Worm (Caenorhabditis elegans) whole organism, early embryonic: Measurements from ENCODE around the gene pfs-2.

Experiments used
- B0310.2 ChIP-seq: sonication (generic microtip); optimal IDR thresholded peaks from 2 replicates; lab custom pipeline; 2016; ENCODE audit warnings: mild to moderate bottlenecking, missing genetic modification characterization, missing compliant biosample characterization
- F13C5.2 ChIP-seq: sonication (generic microtip); optimal IDR thresholded peaks from 2 replicates; lab custom pipeline; 2017; ENCODE audit warnings: mild to moderate bottlenecking, missing genetic modification characterization, inconsistent platforms, missing compliant biosample characterization
- aly-1 ChIP-seq: sonication (generic microtip); optimal IDR thresholded peaks from 2 replicates; lab custom pipeline; 2016; ENCODE audit warnings: missing genetic modification characterization, missing compliant biosample characterization
- ama-1 ChIP-seq: fragments of 150-350 bp; optimal IDR thresholded peaks from 2 replicates; lab custom pipeline; 2014
- ceh-13 ChIP-seq: fragments of 200-800 bp; sonication (Bioruptor generic); optimal IDR thresholded peaks from 2 replicates; lab custom pipeline; 2018; ENCODE audit warnings: mild to moderate bottlenecking, missing genetic modification characterization, missing compliant biosample characterization
- ceh-36 ChIP-seq: sonication (generic microtip); optimal IDR thresholded peaks from 2 replicates; lab custom pipeline; 2016; ENCODE audit warnings: missing genetic modification characterization, inconsistent platforms, missing compliant biosample characterization
- ets-7 ChIP-seq: sonication (generic microtip); optimal IDR thresholded peaks from 2 replicates; lab custom pipeline; 2016; ENCODE audit warnings: missing genotype, missing genetic modification characterization, missing compliant biosample characterization
- flt-1 ChIP-seq: fragments of 200-800 bp; sonication (Bioruptor generic); IDR thresholded peaks from 2 replicates; pipeline ENCODE4 v1.3.6; 2022; ENCODE audit warnings: missing genetic modification characterization, missing compliant biosample characterization
- hmbx-1 ChIP-seq: sonication (generic microtip); optimal IDR thresholded peaks from 2 replicates; lab custom pipeline; 2016; ENCODE audit warnings: mild to moderate bottlenecking, missing genetic modification characterization, missing compliant biosample characterization
- hmg-4 ChIP-seq: fragments of 200-800 bp; sonication (Bioruptor generic); optimal IDR thresholded peaks from 2 replicates; lab custom pipeline; 2018; ENCODE audit warnings: mild to moderate bottlenecking, missing genetic modification characterization, missing compliant biosample characterization
- hnd-1 ChIP-seq: sonication (generic microtip); optimal IDR thresholded peaks from 2 replicates; lab custom pipeline; 2016; ENCODE audit warnings: missing genetic modification characterization, missing compliant biosample characterization
- pes-1 ChIP-seq: fragments of 200-800 bp; sonication (Bioruptor generic); IDR thresholded peaks from 2 replicates; pipeline ENCODE4 v1.3.6; 2022; ENCODE audit warnings: missing genetic modification reagents, missing genetic modification characterization, missing compliant biosample characterization
- scrt-1 ChIP-seq: fragments of 200-800 bp; sonication (Bioruptor generic); IDR thresholded peaks from 2 replicates; pipeline ENCODE4 v1.3.6; 2022; ENCODE audit warnings: missing genetic modification characterization, missing compliant biosample characterization
- sea-1 ChIP-seq: fragments of 200-800 bp; sonication (Bioruptor generic); conservative IDR thresholded peaks from 2 replicates; pipeline ENCODE4 v1.3.6; 2022; ENCODE audit warnings: missing genetic modification characterization, missing compliant biosample characterization
- tbx-11 ChIP-seq: fragments of 200-800 bp; sonication (Bioruptor generic); IDR thresholded peaks from 2 replicates; pipeline ENCODE4 v1.3.6; 2022; ENCODE audit warnings: missing genetic modification characterization, missing compliant biosample characterization
- tbx-37 ChIP-seq: fragments of 200-800 bp; sonication (Bioruptor generic); conservative IDR thresholded peaks from 2 replicates; pipeline ENCODE4 v1.3.6; 2022; ENCODE audit warnings: missing genetic modification reagents, missing genetic modification characterization, missing compliant biosample characterization
- tra-4 ChIP-seq: sonication (generic microtip); optimal IDR thresholded peaks from 2 replicates; lab custom pipeline; 2017; ENCODE audit warnings: missing genetic modification characterization, missing compliant biosample characterization

pfs-2 gene

DNA sequence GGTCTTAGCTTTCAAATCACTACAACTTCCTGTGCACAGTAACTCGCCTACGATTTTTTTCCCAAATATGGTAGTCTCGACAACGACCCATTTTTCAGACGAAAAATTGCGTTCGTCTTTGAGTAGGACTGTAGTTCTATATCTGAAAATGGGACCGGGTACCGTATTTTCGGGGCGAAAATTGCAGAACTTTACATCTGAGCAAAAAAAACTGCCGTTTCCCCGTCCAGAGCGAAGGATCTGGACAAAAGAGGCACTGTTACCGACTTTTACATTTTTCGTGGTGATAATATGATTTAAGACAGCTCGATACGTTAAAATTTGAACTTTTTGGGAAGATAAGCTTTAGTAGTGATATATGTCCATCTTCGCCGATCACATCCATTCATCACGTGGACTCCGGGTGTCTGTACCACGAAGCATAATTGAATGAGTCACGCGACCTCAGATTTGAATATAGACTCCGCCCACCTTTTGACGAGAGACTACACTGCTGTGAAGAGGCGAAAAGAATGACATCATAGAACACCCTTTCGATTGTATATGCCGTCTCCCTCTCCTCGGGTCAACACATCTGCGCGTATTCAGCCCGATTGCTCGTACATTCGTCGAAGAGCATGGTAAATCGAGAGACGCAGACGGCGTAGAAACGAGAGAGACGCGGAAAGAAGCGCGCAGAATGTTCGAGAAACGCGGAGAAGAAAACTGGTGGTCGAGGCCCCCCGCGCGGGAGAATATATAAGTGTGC, 46.7 kb downstream of the pfs-2 start:
- TF ChIP-seq scrt-1 = no peak; the same call in 1 of the 2 replicates
- TF ChIP-seq ceh-13 (GFP tag; lab: Kevin White, UChicago) = peak; percentile 0
- no peak for TF ChIP-seq ets-7 (tag; lab: Kevin White, UChicago)
- no peak for TF ChIP-seq sea-1 (GFP tag; lab: Robert Waterston, UW)
- peak; percentile 9; the same call in 1 of the 2 replicates for TF ChIP-seq pes-1 (GFP tag; lab: Robert Waterston, UW)
- no peak for TF ChIP-seq hmbx-1
- peak; percentile 27; the same call in 1 of the 2 replicates for TF ChIP-seq flt-1 (GFP tag; lab: Robert Waterston, UW)
- TF ChIP-seq B0310.2 (tag; lab: Kevin White, UChicago) = peak; percentile 22
- no peak for TF ChIP-seq tbx-37
- TF ChIP-seq ama-1 (lab: Kevin White, UChicago) = peak; percentile 93
- peak; percentile 63 for TF ChIP-seq F13C5.2 (tag; lab: Kevin White, UChicago)

DNA sequence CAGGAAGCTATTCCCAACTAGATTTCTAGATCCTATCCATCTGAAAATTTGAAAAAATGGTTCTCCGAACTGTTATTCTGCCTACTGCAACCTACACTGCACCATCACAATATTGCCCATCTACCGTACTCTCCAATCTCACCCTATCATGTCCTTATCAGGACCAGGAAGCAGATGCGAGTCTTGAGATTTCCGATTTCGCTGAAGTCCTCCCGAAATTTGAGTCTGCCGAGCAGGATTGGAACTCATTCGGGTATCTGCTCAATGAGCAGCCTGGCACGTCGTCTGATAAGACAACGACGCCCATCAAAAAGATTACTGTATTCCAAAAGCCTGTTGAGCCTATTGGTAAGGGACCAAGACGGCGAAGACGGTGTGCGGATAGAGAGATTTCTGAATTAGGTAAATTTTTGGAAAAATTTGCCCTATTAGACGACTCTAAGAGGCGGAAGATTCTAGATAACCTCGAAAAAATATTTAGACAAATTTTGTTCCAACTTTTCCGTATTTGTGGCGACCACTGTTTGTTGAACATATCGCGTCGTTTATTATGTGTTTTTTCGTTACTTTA, 47.4 kb downstream of the pfs-2 start:
- TF ChIP-seq ceh-36 (tag; lab: Kevin White, UChicago) (peak; percentile 44), hmg-4 (peak; percentile 59), tbx-11 (GFP tag; lab: Robert Waterston, UW) (no peak), sea-1 (GFP tag; lab: Robert Waterston, UW) (peak; percentile 15; the same call in 1 of the 2 replicates), ama-1 (lab: Kevin White, UChicago) (peak; percentile 98), hmbx-1 (no peak)

DNA sequence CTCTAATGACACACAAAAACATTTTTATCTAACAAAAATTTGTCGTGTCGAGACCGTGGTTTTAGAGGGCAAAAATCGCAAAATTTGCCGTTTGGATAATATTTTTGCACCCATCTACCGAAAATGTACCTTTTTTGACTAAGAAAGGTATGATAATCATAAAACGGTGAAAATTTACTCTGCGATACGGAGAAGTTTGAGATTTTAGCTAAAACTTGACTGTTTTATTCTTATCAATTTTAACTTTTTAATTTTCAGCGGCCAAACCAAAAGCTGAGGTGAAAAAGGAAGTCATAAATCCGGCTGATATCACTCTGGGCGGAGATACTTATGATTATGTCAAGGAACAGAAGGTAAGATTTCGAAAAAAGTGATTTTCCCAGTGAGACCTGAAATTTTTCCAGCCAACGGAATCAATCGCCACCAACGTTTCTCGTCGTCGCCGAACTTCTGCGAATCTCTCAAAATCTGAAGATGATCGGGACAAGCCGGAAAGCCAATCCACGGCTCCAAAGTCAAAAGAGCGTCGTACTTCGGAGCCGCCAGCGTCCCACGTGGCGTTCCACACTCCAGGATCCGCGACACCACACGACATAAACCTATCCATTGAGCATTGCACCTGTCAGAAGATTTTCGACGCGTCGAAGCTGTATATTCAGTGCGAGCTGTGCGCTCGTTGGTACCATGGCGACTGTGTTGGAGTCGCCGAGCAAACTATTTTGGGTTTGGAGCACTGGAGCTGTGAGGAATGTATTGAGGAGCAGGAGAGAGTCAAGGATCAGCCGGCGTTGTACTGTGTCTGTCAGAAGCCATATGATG, 48.2 kb downstream of the pfs-2 start:
- peak; percentile 83 for TF ChIP-seq ama-1 (lab: Kevin White, UChicago)
- no peak for TF ChIP-seq flt-1 (GFP tag; lab: Robert Waterston, UW)
- no peak for TF ChIP-seq F13C5.2 (tag; lab: Kevin White, UChicago)
- no peak for TF ChIP-seq tbx-11 (GFP tag; lab: Robert Waterston, UW)
- no peak for TF ChIP-seq hnd-1 (tag; lab: Kevin White, UChicago)
- no peak for TF ChIP-seq B0310.2 (tag; lab: Kevin White, UChicago)
- peak; percentile 36; the same call in 1 of the 2 replicates for TF ChIP-seq sea-1 (GFP tag; lab: Robert Waterston, UW)
- no peak for TF ChIP-seq hmbx-1
- TF ChIP-seq scrt-1 = no peak
- no peak for TF ChIP-seq pes-1 (GFP tag; lab: Robert Waterston, UW)

DNA sequence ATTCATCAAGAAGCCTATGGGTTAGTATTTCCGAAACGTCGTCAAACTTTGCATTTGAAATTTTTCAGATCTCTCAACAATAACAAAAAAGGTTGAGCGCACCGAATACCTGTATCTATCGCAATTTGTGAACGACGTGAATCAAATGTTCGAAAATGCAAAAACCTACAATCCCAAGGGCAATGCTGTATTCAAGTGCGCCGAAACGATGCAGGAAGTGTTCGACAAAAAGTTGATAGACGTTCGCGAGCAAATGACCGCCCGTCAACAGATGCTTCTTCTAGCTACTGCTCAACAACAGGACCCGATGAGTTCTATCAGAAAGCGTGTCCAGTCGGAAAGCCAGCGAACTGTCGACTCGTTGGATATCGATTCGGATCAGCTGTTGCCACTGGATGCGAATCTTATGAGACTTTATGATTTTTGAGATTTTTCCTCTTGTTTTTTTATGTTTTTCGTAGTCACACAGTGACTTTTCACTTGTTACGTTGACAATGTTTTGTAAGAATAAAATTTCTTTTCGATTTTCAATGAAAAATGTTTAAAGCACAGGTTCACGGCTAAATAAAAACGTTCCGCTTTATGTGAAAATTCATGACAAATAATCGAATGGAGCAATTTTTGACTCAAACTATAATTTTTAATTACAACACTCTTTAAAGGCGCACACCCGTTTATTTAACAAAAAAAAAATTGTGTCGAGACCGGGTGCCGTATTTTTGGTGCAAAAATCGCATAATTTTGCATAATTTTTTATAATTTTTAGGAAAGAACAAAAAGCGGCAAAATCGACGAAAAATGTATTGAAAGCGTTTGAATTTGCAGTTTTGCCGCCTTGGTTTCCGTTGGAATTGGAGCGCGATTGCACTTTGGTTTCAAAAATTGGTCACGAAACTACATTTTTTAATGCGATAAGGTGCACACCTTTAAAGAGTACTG, 49.4 kb downstream of the pfs-2 start:
- no peak for TF ChIP-seq F13C5.2 (tag; lab: Kevin White, UChicago)
- TF ChIP-seq ets-7 (tag; lab: Kevin White, UChicago) = no peak
- no peak for TF ChIP-seq hmbx-1
- no peak for TF ChIP-seq hmg-4
- TF ChIP-seq sea-1 (GFP tag; lab: Robert Waterston, UW) = peak; percentile 84
- peak; percentile 56 for TF ChIP-seq hnd-1 (tag; lab: Kevin White, UChicago)
- peak; percentile 73 for TF ChIP-seq ama-1 (lab: Kevin White, UChicago)
- no peak for TF ChIP-seq ceh-13 (GFP tag; lab: Kevin White, UChicago)
- TF ChIP-seq pes-1 (GFP tag; lab: Robert Waterston, UW) = peak; percentile 36; the same call in 1 of the 2 replicates
- no peak for TF ChIP-seq scrt-1
- TF ChIP-seq B0310.2 (tag; lab: Kevin White, UChicago) = peak; percentile 36
- TF ChIP-seq ceh-36 (tag; lab: Kevin White, UChicago) = peak; percentile 9
- TF ChIP-seq tra-4 (tag; lab: Kevin White, UChicago) = no peak
- TF ChIP-seq aly-1 (tag; lab: Kevin White, UChicago) = no peak
- no peak for TF ChIP-seq tbx-37
- 0 out of 2 replicates have a peak, but pooled peaks have one; percentile 42 for TF ChIP-seq tbx-11 (GFP tag; lab: Robert Waterston, UW)
- peak; percentile 25; the same call in 1 of the 2 replicates for TF ChIP-seq flt-1 (GFP tag; lab: Robert Waterston, UW)

DNA sequence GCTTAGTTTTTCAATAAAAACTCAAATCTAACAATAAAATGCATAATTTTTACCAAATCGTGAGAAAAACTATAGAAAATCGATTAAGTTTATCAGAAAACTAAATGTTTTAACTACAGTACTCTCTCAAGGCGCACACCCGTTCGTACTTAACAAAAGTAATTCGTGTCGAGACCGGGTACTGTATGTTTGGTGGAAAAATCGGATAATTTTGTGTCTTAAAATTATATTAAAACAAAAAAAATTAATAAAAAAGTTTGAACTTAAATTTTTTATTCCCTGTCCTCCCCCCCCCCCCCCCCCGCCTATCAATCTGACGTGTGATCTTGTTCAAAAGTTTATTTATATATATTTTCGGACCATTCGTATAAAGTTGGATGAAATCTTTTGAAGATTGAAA, 50.1 kb downstream of the pfs-2 start, which contains the start of gene F26H11.4:
Gene F26H11.4 (plus strand): TSS at position 301 of the 400 bp plus-strand sequence.
- TF ChIP-seq sea-1 (GFP tag; lab: Robert Waterston, UW) (no peak), ama-1 (lab: Kevin White, UChicago) (no peak), tbx-37 (no peak), aly-1 (tag; lab: Kevin White, UChicago) (no peak), tra-4 (tag; lab: Kevin White, UChicago) (no peak), scrt-1 (no peak), flt-1 (GFP tag; lab: Robert Waterston, UW) (no peak)

DNA sequence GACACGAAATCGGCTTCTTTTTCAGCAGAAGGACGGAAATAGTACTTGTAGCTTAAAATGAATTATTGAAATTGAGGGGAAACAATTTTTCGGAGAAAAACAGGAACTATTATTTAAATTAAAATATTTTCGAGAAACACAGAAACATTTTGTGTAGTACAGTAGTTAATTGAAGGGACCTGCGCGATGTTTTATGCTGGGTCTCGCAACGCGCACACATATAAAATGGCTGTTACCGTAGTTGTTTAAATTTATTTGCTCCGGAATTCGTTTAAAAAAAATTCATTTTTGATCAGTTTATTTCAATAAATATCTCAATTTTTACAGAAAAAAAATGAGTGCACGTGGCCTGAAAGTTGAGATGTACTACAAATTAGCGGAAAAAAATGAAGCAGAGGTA, 52.6 kb downstream of the pfs-2 start, which contains the start of gene dsb-2:
Gene dsb-2 (plus strand): TSS at position 328 of the 400 bp plus-strand sequence.
- TF ChIP-seq hmbx-1 (no peak), ets-7 (tag; lab: Kevin White, UChicago) (no peak), tbx-11 (GFP tag; lab: Robert Waterston, UW) (no peak), pes-1 (GFP tag; lab: Robert Waterston, UW) (no peak), tbx-37 (no peak), flt-1 (GFP tag; lab: Robert Waterston, UW) (no peak), hmg-4 (no peak), F13C5.2 (tag; lab: Kevin White, UChicago) (no peak)
